Fruit fly (Drosophila melanogaster) whole organism, embryonic: ENCODE results near the gene Tengl1.
A peak's percentile ranks its signal among the peaks of the same experiment; 100 is the strongest.

Experiments used
- Asciz ChIP-seq: fragments of 200-800 bp; sonication (Bioruptor generic); optimal IDR thresholded peaks from 2 replicates; lab custom pipeline; 2017; ENCODE audit warnings: missing biosample characterization, mild to moderate bottlenecking, missing genetic modification characterization, missing genetic modification reagents
- Bgb ChIP-seq: fragments of 200-800 bp; sonication (Bioruptor generic); IDR thresholded peaks from 2 replicates; pipeline ENCODE4 v1.3.6; 2022; ENCODE audit warnings: missing biosample characterization, missing genetic modification characterization; ENCODE audit not compliant: partially characterized antibody
- CG10431 ChIP-seq: fragments of 200-800 bp; sonication (Bioruptor generic); optimal IDR thresholded peaks from 3 replicates; lab custom pipeline; 2018; ENCODE audit warnings: missing biosample characterization, mild to moderate bottlenecking, missing genetic modification characterization
- CG10654 ChIP-seq: fragments of 200-800 bp; sonication (Bioruptor generic); optimal IDR thresholded peaks from 2 replicates; lab custom pipeline; 2016; ENCODE audit warnings: missing biosample characterization, missing genetic modification characterization
- CG11504 ChIP-seq: fragments of 200-800 bp; sonication (Bioruptor generic); optimal IDR thresholded peaks from 3 replicates; lab custom pipeline; 2019; ENCODE audit warnings: missing biosample characterization, mild to moderate bottlenecking, missing genetic modification characterization, moderate library complexity
- CG12155 ChIP-seq: fragments of 200-800 bp; sonication (Bioruptor generic); optimal IDR thresholded peaks from 3 replicates; lab custom pipeline; 2016; ENCODE audit warnings: missing biosample characterization, missing genetic modification characterization
- CG16813 ChIP-seq: fragments of 200-800 bp; sonication (Bioruptor generic); IDR thresholded peaks from 3 replicates; pipeline ENCODE4 v1.3.6; 2022; ENCODE audit warnings: missing biosample characterization, missing genetic modification characterization; ENCODE audit not compliant: partially characterized antibody
- CG1832 ChIP-seq: fragments of 200-800 bp; sonication (Bioruptor generic); optimal IDR thresholded peaks from 2 replicates; lab custom pipeline; 2017; ENCODE audit warnings: missing biosample characterization, mild to moderate bottlenecking, missing genetic modification characterization, inconsistent platforms
- CG31365 ChIP-seq: fragments of 200-800 bp; sonication (Bioruptor generic); optimal IDR thresholded peaks from 2 replicates; lab custom pipeline; 2018; ENCODE audit warnings: missing biosample characterization, mild to moderate bottlenecking, missing genetic modification characterization
- CG3281 ChIP-seq: fragments of 200-800 bp; sonication (Bioruptor generic); optimal IDR thresholded peaks from 3 replicates; lab custom pipeline; 2017; ENCODE audit warnings: missing biosample characterization, mild to moderate bottlenecking, missing genetic modification characterization
- CG33213 ChIP-seq: fragments of 200-800 bp; sonication (Bioruptor generic); optimal IDR thresholded peaks from 3 replicates; lab custom pipeline; 2016; ENCODE audit warnings: missing biosample characterization, missing genetic modification characterization
- CG43689 ChIP-seq: fragments of 200-800 bp; sonication (Bioruptor generic); IDR thresholded peaks from 2 replicates; pipeline ENCODE4 v1.3.6; 2022; ENCODE audit warnings: missing biosample characterization, missing genetic modification characterization
- CG5180 ChIP-seq: fragments of 200-800 bp; sonication (Bioruptor generic); optimal IDR thresholded peaks from 3 replicates; lab custom pipeline; 2017; ENCODE audit warnings: missing biosample characterization, missing genetic modification characterization, mild to moderate bottlenecking, moderate library complexity, missing genetic modification reagents
- CG7556 ChIP-seq: fragments of 200-800 bp; sonication (Bioruptor generic); optimal IDR thresholded peaks from 2 replicates; lab custom pipeline; 2017; ENCODE audit warnings: missing biosample characterization, mild to moderate bottlenecking, missing genetic modification characterization
- CG8388 ChIP-seq: fragments of 200-800 bp; sonication (Bioruptor generic); optimal IDR thresholded peaks from 2 replicates; lab custom pipeline; 2019; ENCODE audit warnings: missing biosample characterization, mild to moderate bottlenecking, missing genetic modification characterization, moderate library complexity
- CG8944 ChIP-seq: fragments of 200-800 bp; sonication (Bioruptor generic); optimal IDR thresholded peaks from 3 replicates; lab custom pipeline; 2016; ENCODE audit warnings: missing biosample characterization, missing genetic modification characterization
- CG9215 ChIP-seq: fragments of 200-800 bp; sonication (Bioruptor generic); IDR thresholded peaks from 2 replicates; pipeline ENCODE4 v1.3.6; 2022; ENCODE audit warnings: missing biosample characterization, missing genetic modification characterization
- Doc3 ChIP-seq: fragments of 200-800 bp; sonication (Bioruptor generic); IDR thresholded peaks from 3 replicates; pipeline ENCODE4 v1.3.6; 2022; ENCODE audit warnings: missing biosample characterization, missing genetic modification characterization; ENCODE audit not compliant: partially characterized antibody
- HLHmδ ChIP-seq: fragments of 200-800 bp; sonication (Bioruptor generic); optimal IDR thresholded peaks from 2 replicates; lab custom pipeline; 2018; ENCODE audit warnings: missing biosample characterization, mild to moderate bottlenecking, missing genetic modification characterization, moderate library complexity
- Hmr ChIP-seq: fragments of 200-800 bp; sonication (Bioruptor generic); optimal IDR thresholded peaks from 3 replicates; lab custom pipeline; 2017; ENCODE audit warnings: mild to moderate bottlenecking, missing biosample characterization, missing genetic modification reagents, missing genetic modification characterization
- Hmx ChIP-seq: fragments of 200-800 bp; sonication (Bioruptor generic); optimal IDR thresholded peaks from 2 replicates; lab custom pipeline; 2016; ENCODE audit warnings: missing biosample characterization, missing genetic modification characterization
- Hr51 ChIP-seq, 2 experiments: fragments of 200-800 bp; sonication (Bioruptor generic); optimal IDR thresholded peaks; 2 replicates in 1 of 2; 3 replicates in 1 of 2; lab custom pipeline; 2016 to 2018; ENCODE audit warnings: missing biosample characterization in 2 of 2, missing genetic modification characterization in 2 of 2, mild to moderate bottlenecking in 1 of 2, moderate library complexity in 1 of 2
- Med ChIP-seq: fragments of 200-800 bp; sonication (Bioruptor generic); peaks from one replicate; lab custom pipeline; 2016; ENCODE audit warnings: missing biosample characterization, missing genetic modification characterization, mild to moderate bottlenecking, inconsistent platforms, moderate library complexity
- Meics ChIP-seq: fragments of 200-800 bp; sonication (Bioruptor generic); optimal IDR thresholded peaks from 2 replicates; lab custom pipeline; 2017; ENCODE audit warnings: missing biosample characterization, mild to moderate bottlenecking, missing genetic modification characterization
- Myb ChIP-seq: fragments of 200-800 bp; sonication (Bioruptor generic); optimal IDR thresholded peaks from 2 replicates; lab custom pipeline; 2016; ENCODE audit warnings: missing biosample characterization, missing genetic modification characterization
- Opbp ChIP-seq: fragments of 200-800 bp; sonication (Bioruptor generic); IDR thresholded peaks from 3 replicates; pipeline ENCODE4 v1.3.6; 2022; ENCODE audit warnings: missing biosample characterization, missing genetic modification characterization; ENCODE audit not compliant: partially characterized antibody
- Six4 ChIP-seq: fragments of 200-800 bp; sonication (Bioruptor generic); optimal IDR thresholded peaks from 2 replicates; lab custom pipeline; 2016; ENCODE audit warnings: missing biosample characterization, missing genetic modification characterization
- Sry-δ ChIP-seq: fragments of 200-800 bp; sonication (Bioruptor generic); optimal IDR thresholded peaks from 2 replicates; lab custom pipeline; 2016; ENCODE audit warnings: missing biosample characterization, missing genetic modification characterization
- Vsx1 ChIP-seq: fragments of 200-800 bp; sonication (Bioruptor generic); optimal IDR thresholded peaks from 2 replicates; lab custom pipeline; 2017; ENCODE audit warnings: missing biosample characterization, mild to moderate bottlenecking, missing genetic modification characterization, missing genetic modification reagents
- abd-A ChIP-seq: fragments of 200-800 bp; sonication (Bioruptor generic); optimal IDR thresholded peaks from 3 replicates; lab custom pipeline; 2019; ENCODE audit warnings: missing biosample characterization, mild to moderate bottlenecking, missing genetic modification characterization, moderate library complexity
- amos ChIP-seq: fragments of 200-800 bp; sonication (Bioruptor generic); IDR thresholded peaks from 2 replicates; pipeline ENCODE4 v1.3.6; 2022; ENCODE audit warnings: missing biosample characterization, missing genetic modification characterization; ENCODE audit not compliant: partially characterized antibody
- bcd ChIP-seq: fragments of 200-800 bp; sonication (Bioruptor generic); optimal IDR thresholded peaks from 2 replicates; lab custom pipeline; 2017; ENCODE audit warnings: missing biosample characterization, mild to moderate bottlenecking, missing genetic modification characterization
- btn ChIP-seq: fragments of 200-800 bp; sonication (Bioruptor generic); optimal IDR thresholded peaks from 2 replicates; lab custom pipeline; 2016; ENCODE audit warnings: missing biosample characterization, missing genetic modification characterization
- grn ChIP-seq: fragments of 200-800 bp; sonication (Bioruptor generic); optimal IDR thresholded peaks from 3 replicates; lab custom pipeline; 2017; ENCODE audit warnings: missing biosample characterization, missing genetic modification characterization
- h ChIP-seq: fragments of >200 bp; optimal IDR thresholded peaks from 2 replicates; lab custom pipeline; 2017
- inv ChIP-seq: fragments of 200-800 bp; sonication (Bioruptor generic); IDR thresholded peaks from 2 replicates; pipeline ENCODE4 v1.3.6; 2022; ENCODE audit warnings: missing biosample characterization, missing genetic modification characterization; ENCODE audit not compliant: partially characterized antibody
- knrl ChIP-seq: fragments of 200-800 bp; sonication (Bioruptor generic); IDR thresholded peaks from 3 replicates; pipeline ENCODE4 v1.3.6; 2022; ENCODE audit warnings: missing biosample characterization, missing genetic modification characterization; ENCODE audit not compliant: partially characterized antibody
- p53 ChIP-seq: fragments of 200-800 bp; sonication (Bioruptor generic); optimal IDR thresholded peaks from 2 replicates; lab custom pipeline; 2016; ENCODE audit warnings: missing biosample characterization, missing genetic modification characterization
- pros ChIP-seq: fragments of 200-800 bp; sonication (Bioruptor generic); optimal IDR thresholded peaks from 3 replicates; lab custom pipeline; 2019; ENCODE audit warnings: missing biosample characterization, mild to moderate bottlenecking, missing genetic modification characterization, moderate library complexity
- repo ChIP-seq: fragments of 200-800 bp; sonication (Bioruptor generic); optimal IDR thresholded peaks from 2 replicates; lab custom pipeline; 2016; ENCODE audit warnings: missing biosample characterization, missing genetic modification characterization
- sc ChIP-seq, 3 experiments: fragments of >200 bp in 2 of 3; fragments of 200-800 bp in 1 of 3; sonication (Bioruptor generic) in 1 of 3; optimal IDR thresholded peaks; 2 replicates in 2 of 3; 3 replicates in 1 of 3; lab custom pipeline; 2017; ENCODE audit warnings: mild to moderate bottlenecking in 1 of 3, missing biosample characterization in 1 of 3, missing genetic modification characterization in 1 of 3, missing genetic modification reagents in 1 of 3
- sens ChIP-seq: fragments of 200-800 bp; sonication (Bioruptor generic); peaks from one replicate; lab custom pipeline; 2016; ENCODE audit warnings: missing biosample characterization, missing genetic modification characterization
- seq ChIP-seq: fragments of 200-800 bp; sonication (Bioruptor generic); IDR thresholded peaks from 2 replicates; pipeline ENCODE4 v1.3.6; 2022; ENCODE audit warnings: missing biosample characterization, missing genetic modification characterization
- sima ChIP-seq: fragments of 200-800 bp; sonication (Bioruptor generic); optimal IDR thresholded peaks from 2 replicates; lab custom pipeline; 2016; ENCODE audit warnings: missing biosample characterization, missing genetic modification characterization
- sqz ChIP-seq: fragments of 200-800 bp; sonication (Bioruptor generic); optimal IDR thresholded peaks from 3 replicates; lab custom pipeline; 2018; ENCODE audit warnings: missing biosample characterization, mild to moderate bottlenecking, missing genetic modification characterization
- stc ChIP-seq: fragments of 200-800 bp; sonication (Bioruptor generic); IDR thresholded peaks from 2 replicates; pipeline ENCODE4 v1.3.6; 2022; ENCODE audit warnings: missing biosample characterization, missing genetic modification characterization
- sug ChIP-seq: fragments of 200-800 bp; optimal IDR thresholded peaks from 2 replicates; lab custom pipeline; 2019; ENCODE audit warnings: missing biosample characterization, mild to moderate bottlenecking, missing genetic modification characterization, moderate library complexity
- yki ChIP-seq: fragments of >200 bp; optimal IDR thresholded peaks from 3 replicates; lab custom pipeline; 2018

Gene Tengl1

DNA sequence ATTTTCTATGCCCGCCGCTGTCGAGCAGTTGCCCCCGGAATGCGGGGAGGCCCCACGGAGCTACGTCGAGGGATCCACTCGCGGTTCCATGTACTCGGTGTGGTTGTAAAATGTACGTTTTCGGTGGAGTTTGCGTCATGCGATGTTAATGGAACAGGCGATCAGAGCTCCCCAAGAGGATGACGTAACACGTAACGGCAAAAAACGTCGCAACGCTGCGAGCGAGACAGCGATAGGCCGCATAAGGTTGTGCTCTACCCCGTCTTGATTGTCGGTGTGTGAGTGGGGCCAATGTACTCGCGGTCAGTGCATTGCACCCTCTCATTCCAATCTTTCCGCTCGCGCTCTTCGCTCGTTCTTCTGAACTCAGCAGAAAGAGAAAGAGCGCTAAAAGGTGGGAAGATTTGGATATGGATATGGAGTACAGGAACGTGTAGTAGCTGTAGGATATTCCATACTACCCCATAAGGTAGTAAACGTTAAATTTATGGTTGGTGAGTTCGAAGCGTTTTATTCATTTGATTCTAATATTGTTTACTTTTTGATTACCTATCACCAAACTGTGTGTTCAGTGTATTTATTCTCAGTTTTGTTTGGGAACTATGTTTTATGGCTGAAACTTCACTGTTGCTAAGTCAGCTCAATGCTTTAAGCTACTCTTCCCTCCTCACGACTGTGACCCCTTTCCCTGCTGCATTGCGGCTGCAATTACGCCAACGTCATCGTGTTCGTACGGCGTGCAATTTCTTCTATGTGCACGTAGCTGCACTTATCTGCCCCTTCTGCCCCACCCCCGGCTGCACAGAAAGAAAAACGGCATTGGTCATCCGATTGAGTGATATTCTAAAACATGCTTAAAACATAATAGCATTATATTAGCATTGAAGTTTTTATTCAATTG lies 40.0 kb downstream of the Tengl1 start (continued):
- TF ChIP-seq CG10431 (GFP tag; lab: Kevin White, UChicago) = peak; percentile 85
- TF ChIP-seq CG1832 (GFP tag; lab: Kevin White, UChicago) = peak; percentile 83
- TF ChIP-seq CG7556 (GFP tag; lab: Kevin White, UChicago) = no peak
- no peak for TF ChIP-seq CG8388 (GFP tag; lab: Kevin White, UChicago)
- no peak for TF ChIP-seq sc (optimal IDR thresholded peaks at IDR 0.05; lab: Kevin White, UChicago)
- TF ChIP-seq sc (GFP tag; optimal IDR thresholded peaks at IDR 0.05; lab: Kevin White, UChicago) = no peak
- TF ChIP-seq Doc3 (GFP tag; lab: Robert Waterston, UW) = no peak
- TF ChIP-seq Vsx1 (GFP tag; lab: Kevin White, UChicago) = no peak
- TF ChIP-seq btn (GFP tag; lab: Kevin White, UChicago) = no peak
- no peak for TF ChIP-seq CG33213 (GFP tag; lab: Kevin White, UChicago)
- TF ChIP-seq sima (GFP tag; lab: Kevin White, UChicago) = no peak
- TF ChIP-seq Sry-δ (GFP tag; lab: Kevin White, UChicago) = no peak
- TF ChIP-seq CG3281 (GFP tag; lab: Kevin White, UChicago) = no peak
- peak; percentile 58 for TF ChIP-seq Med (GFP tag; lab: Kevin White, UChicago)
- no peak for TF ChIP-seq bcd (GFP tag; lab: Kevin White, UChicago)
- peak; percentile 10 for TF ChIP-seq CG12155 (GFP tag; lab: Kevin White, UChicago)
- no peak for TF ChIP-seq Opbp (GFP tag; lab: Robert Waterston, UW)
- TF ChIP-seq Hmx = no peak
- TF ChIP-seq Bgb = no peak
- TF ChIP-seq CG43689 (GFP tag; lab: Robert Waterston, UW) = no peak
- peak; percentile 46 for TF ChIP-seq abd-A (tag; lab: Kevin White, UChicago)
- no peak for TF ChIP-seq sens (GFP tag; lab: Kevin White, UChicago)
- TF ChIP-seq Six4 (GFP tag; lab: Kevin White, UChicago) = no peak
- TF ChIP-seq repo (GFP tag; lab: Kevin White, UChicago) = no peak
- TF ChIP-seq CG9215 = no peak
- TF ChIP-seq Hr51 (GFP tag; optimal IDR thresholded peaks at IDR 0.05; lab: Kevin White, UChicago) = no peak
- peak; percentile 78 for TF ChIP-seq sqz (GFP tag; lab: Kevin White, UChicago)
- TF ChIP-seq knrl (GFP tag; lab: Robert Waterston, UW) = no peak
- TF ChIP-seq CG10654 (GFP tag; lab: Kevin White, UChicago) = no peak
- TF ChIP-seq CG16813 = no peak
- no peak for TF ChIP-seq p53 (GFP tag; lab: Kevin White, UChicago)
- peak; percentile 50 for TF ChIP-seq yki (lab: Kevin White, UChicago)
- TF ChIP-seq sug (tag; lab: Kevin White, UChicago) = peak; percentile 61
- TF ChIP-seq Hmr = peak; percentile 7
- no peak for TF ChIP-seq Meics (GFP tag; lab: Kevin White, UChicago)
- no peak for TF ChIP-seq CG8944 (GFP tag; lab: Kevin White, UChicago)
- TF ChIP-seq CG11504 (tag; lab: Kevin White, UChicago) = no peak
- peak; percentile 22 for TF ChIP-seq grn (GFP tag; lab: Kevin White, UChicago)
- TF ChIP-seq Asciz (GFP tag; lab: Kevin White, UChicago) = no peak
- no peak for TF ChIP-seq Myb (GFP tag; lab: Kevin White, UChicago)
- no peak for TF ChIP-seq amos
- TF ChIP-seq pros (GFP tag; lab: Kevin White, UChicago) = peak; percentile 84
- no peak for TF ChIP-seq seq (GFP tag; lab: Robert Waterston, UW)
- peak; percentile 63 for TF ChIP-seq HLHmδ (GFP tag; lab: Kevin White, UChicago)
- TF ChIP-seq h (lab: Kevin White, UChicago) = no peak
- no peak for TF ChIP-seq stc
- TF ChIP-seq inv (GFP tag; lab: Robert Waterston, UW) = no peak
- TF ChIP-seq CG31365 (tag; lab: Kevin White, UChicago) = no peak
- peak; percentile 60 for TF ChIP-seq CG5180 (GFP tag; lab: Kevin White, UChicago)
